Fruit fly (Drosophila melanogaster) whole organism, embryonic: ENCODE data around the gene CG6962.

Source experiments
- Atf6 ChIP-seq: fragments of 200-800 bp; sonication (Bioruptor generic); IDR thresholded peaks from 2 replicates; pipeline ENCODE4 v1.3.6; 2022; ENCODE audit warnings: missing biosample characterization, missing genetic modification characterization
- CG10274 ChIP-seq: fragments of 200-800 bp; sonication (Bioruptor generic); optimal IDR thresholded peaks from 3 replicates; lab custom pipeline; 2017; ENCODE audit warnings: missing biosample characterization, mild to moderate bottlenecking, missing genetic modification characterization
- CG11398 ChIP-seq: fragments of 200-800 bp; sonication (Bioruptor generic); optimal IDR thresholded peaks from 2 replicates; lab custom pipeline; 2016; ENCODE audit warnings: missing biosample characterization, missing genetic modification characterization
- CG13287 ChIP-seq: fragments of 200-800 bp; sonication (Bioruptor generic); IDR thresholded peaks from 2 replicates; pipeline ENCODE4 v1.3.6; 2022; ENCODE audit warnings: missing biosample characterization, missing genetic modification characterization; ENCODE audit not compliant: partially characterized antibody
- CG13296 ChIP-seq: fragments of 200-800 bp; sonication (Bioruptor generic); optimal IDR thresholded peaks from 3 replicates; lab custom pipeline; 2018; ENCODE audit warnings: missing biosample characterization, mild to moderate bottlenecking, missing genetic modification characterization
- CG13894 ChIP-seq: fragments of 200-800 bp; sonication (Bioruptor generic); optimal IDR thresholded peaks from 3 replicates; lab custom pipeline; 2018; ENCODE audit warnings: missing biosample characterization, mild to moderate bottlenecking, missing genetic modification characterization, moderate library complexity
- CG31441 ChIP-seq: fragments of 200-800 bp; sonication (Bioruptor generic); IDR thresholded peaks from 2 replicates; pipeline ENCODE4 v1.3.6; 2022; ENCODE audit warnings: missing biosample characterization, missing genetic modification characterization
- CrebB ChIP-seq: fragments of 200-800 bp; sonication (Bioruptor generic); optimal IDR thresholded peaks from 3 replicates; lab custom pipeline; 2018; ENCODE audit warnings: missing biosample characterization, mild to moderate bottlenecking, missing genetic modification characterization
- Dip3 ChIP-seq: fragments of 200-800 bp; sonication (Bioruptor generic); optimal IDR thresholded peaks from 3 replicates; lab custom pipeline; 2016; ENCODE audit warnings: missing biosample characterization, missing genetic modification characterization
- E2f2 ChIP-seq: fragments of 200-800 bp; sonication (Bioruptor generic); IDR thresholded peaks from 2 replicates; pipeline ENCODE4 v1.3.6; 2022; ENCODE audit warnings: missing biosample characterization, missing genetic modification characterization
- pita ChIP-seq: fragments of 200-800 bp; sonication (Bioruptor generic); optimal IDR thresholded peaks from 2 replicates; lab custom pipeline; 2017; ENCODE audit warnings: missing biosample characterization, mild to moderate bottlenecking, missing genetic modification characterization
- pum ChIP-seq: fragments of 200-800 bp; sonication (Bioruptor generic); optimal IDR thresholded peaks from 2 replicates; lab custom pipeline; 2016; ENCODE audit warnings: missing biosample characterization, missing genetic modification characterization

DNA sequence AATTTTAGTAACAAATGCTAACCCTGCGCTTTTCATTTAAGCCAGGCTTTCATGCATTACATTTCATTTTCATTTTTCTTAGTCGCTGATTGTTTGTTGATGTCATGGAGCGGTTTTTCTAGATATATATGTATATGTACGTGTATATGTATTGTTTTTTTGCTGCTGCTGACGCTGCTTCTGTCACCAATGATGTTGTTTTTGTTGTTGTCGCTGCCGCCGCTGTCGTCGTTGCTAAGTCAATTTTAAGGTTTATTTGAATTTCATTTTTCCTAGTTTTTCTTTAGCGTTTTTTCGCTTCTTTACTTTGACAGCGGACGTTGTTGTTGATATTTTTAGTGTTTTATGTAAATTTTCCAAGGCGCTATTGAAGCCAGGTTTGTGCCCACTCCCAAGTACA lies 12.2 kb downstream of the CG6962 start:
- no peak for TF ChIP-seq E2f2 (GFP tag; lab: Robert Waterston, UW)
- TF ChIP-seq CG13296 (GFP tag; lab: Kevin White, UChicago), result no peak
- TF ChIP-seq CG13894 (tag; lab: Kevin White, UChicago), result no peak
- TF ChIP-seq CG13287 (GFP tag; lab: Robert Waterston, UW), result no peak
- no peak for TF ChIP-seq CrebB
- TF ChIP-seq Dip3, result no peak
- no peak for TF ChIP-seq Atf6 (GFP tag; lab: Robert Waterston, UW)
- TF ChIP-seq CG11398 (GFP tag; lab: Kevin White, UChicago), result no peak
- TF ChIP-seq CG10274 (GFP tag; lab: Kevin White, UChicago), result no peak
- no peak for TF ChIP-seq pum (GFP tag; lab: Kevin White, UChicago)
- no peak for TF ChIP-seq pita
- no peak for TF ChIP-seq CG31441 (GFP tag; lab: Robert Waterston, UW)
